Worm (Caenorhabditis elegans) whole organism, midembryonic: ENCODE data around the gene C15H9.3.

Experiments used
- cog-1 ChIP-seq: sonication (generic microtip); optimal IDR thresholded peaks from 2 replicates; lab custom pipeline; 2016; ENCODE audit warnings: missing genetic modification characterization, missing compliant biosample characterization
- flt-1 ChIP-seq: fragments of 200-800 bp; sonication (Bioruptor generic); IDR thresholded peaks from 2 replicates; pipeline ENCODE4 v1.3.6; 2022; ENCODE audit warnings: missing genetic modification characterization, missing compliant biosample characterization
- tab-1 ChIP-seq: fragments of 200-800 bp; sonication (Bioruptor generic); IDR thresholded peaks from 2 replicates; pipeline ENCODE4 v1.3.6; 2022; ENCODE audit warnings: missing genetic modification characterization, missing compliant biosample characterization

DNA sequence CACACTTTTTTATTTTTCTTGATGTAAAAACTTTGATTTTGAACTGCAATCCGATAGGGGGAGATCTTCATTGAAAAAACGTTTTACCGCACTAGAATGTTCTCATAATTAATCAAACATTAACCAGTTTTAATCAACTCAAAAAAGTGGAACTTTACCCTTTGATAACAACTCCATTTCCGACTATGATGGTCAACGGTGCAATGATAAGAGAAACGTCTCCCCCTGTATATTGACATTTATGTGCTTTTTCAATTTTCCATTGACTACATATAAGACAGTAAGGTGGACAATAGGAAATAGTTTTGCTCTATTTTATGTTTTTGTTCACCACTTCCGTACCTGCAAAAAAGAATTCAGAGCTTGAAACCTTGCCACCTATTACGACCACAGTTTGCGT is 17.2 kb upstream of the C15H9.3 start:
- TF ChIP-seq tab-1 (GFP tag; lab: Robert Waterston, UW) (no peak), flt-1 (GFP tag; lab: Robert Waterston, UW) (no peak), cog-1 (tag; lab: Kevin White, UChicago) (no peak)
